Fruit fly (Drosophila melanogaster) whole organism, prepupa: ENCODE data around the gene mRpL39.

Source experiments
- Blimp-1 ChIP-seq: fragments of 200-800 bp; sonication (Bioruptor generic); optimal IDR thresholded peaks from 3 replicates; lab custom pipeline; 2017; ENCODE audit warnings: missing biosample characterization, missing genetic modification characterization, mild to moderate bottlenecking, moderate library complexity, missing genetic modification reagents
- CG10631 ChIP-seq: fragments of 200-800 bp; sonication (Bioruptor generic); optimal IDR thresholded peaks from 2 replicates; lab custom pipeline; 2016; ENCODE audit warnings: missing biosample characterization, missing genetic modification characterization
- CG10669 ChIP-seq: fragments of 200-800 bp; sonication (Bioruptor generic); optimal IDR thresholded peaks from 3 replicates; lab custom pipeline; 2018; ENCODE audit warnings: missing biosample characterization, mild to moderate bottlenecking, missing genetic modification characterization, moderate library complexity
- CG11294 ChIP-seq: fragments of 200-800 bp; sonication (Bioruptor generic); IDR thresholded peaks from 2 replicates; pipeline ENCODE4 v1.3.6; 2022; ENCODE audit warnings: missing biosample characterization, missing genetic modification characterization
- CG11762 ChIP-seq: fragments of 200-800 bp; sonication (Bioruptor generic); optimal IDR thresholded peaks from 3 replicates; lab custom pipeline; 2016; ENCODE audit warnings: missing biosample characterization, missing genetic modification characterization; ENCODE audit not compliant: insufficient read depth
- CG11902 ChIP-seq: fragments of 200-800 bp; sonication (Bioruptor generic); optimal IDR thresholded peaks from 3 replicates; lab custom pipeline; 2016; ENCODE audit warnings: missing biosample characterization, missing genetic modification characterization
- CG15336 ChIP-seq: fragments of 200-800 bp; sonication (Bioruptor generic); IDR thresholded peaks from 2 replicates; pipeline ENCODE4 v1.3.6; 2022; ENCODE audit warnings: missing biosample characterization, missing genetic modification characterization
- CG1621 ChIP-seq: fragments of 200-800 bp; sonication (Bioruptor generic); optimal IDR thresholded peaks from 3 replicates; lab custom pipeline; 2018; ENCODE audit warnings: missing biosample characterization, mild to moderate bottlenecking, missing genetic modification characterization
- CG16779 ChIP-seq: fragments of 200-800 bp; sonication (Bioruptor generic); optimal IDR thresholded peaks from 3 replicates; lab custom pipeline; 2017; ENCODE audit warnings: missing biosample characterization, mild to moderate bottlenecking, missing genetic modification characterization
- CG3032 ChIP-seq: fragments of 200-800 bp; optimal IDR thresholded peaks from 2 replicates; lab custom pipeline; 2019; ENCODE audit warnings: missing biosample characterization, mild to moderate bottlenecking, missing genetic modification characterization, moderate library complexity
- CG31627 ChIP-seq: fragments of 200-800 bp; sonication (Bioruptor generic); optimal IDR thresholded peaks from 3 replicates; lab custom pipeline; 2016; ENCODE audit warnings: missing biosample characterization, missing genetic modification characterization
- CG32006 ChIP-seq: fragments of 200-800 bp; sonication (Bioruptor generic); optimal IDR thresholded peaks from 3 replicates; lab custom pipeline; 2017; ENCODE audit warnings: missing biosample characterization, mild to moderate bottlenecking, missing genetic modification characterization
- CG34406 ChIP-seq: fragments of 200-800 bp; sonication (Bioruptor generic); optimal IDR thresholded peaks from 3 replicates; lab custom pipeline; 2016; ENCODE audit warnings: missing biosample characterization, missing genetic modification characterization
- CG4318 ChIP-seq: fragments of 200-800 bp; sonication (Bioruptor generic); optimal IDR thresholded peaks from 3 replicates; lab custom pipeline; 2017; ENCODE audit warnings: missing biosample characterization, mild to moderate bottlenecking, missing genetic modification characterization
- CG6163 ChIP-seq: fragments of 200-800 bp; sonication (Bioruptor generic); IDR thresholded peaks from 3 replicates; pipeline ENCODE4 v1.3.6; 2022; ENCODE audit warnings: missing biosample characterization, missing genetic modification characterization
- CG6276 ChIP-seq: fragments of 200-800 bp; sonication (Bioruptor generic); optimal IDR thresholded peaks from 2 replicates; lab custom pipeline; 2017; ENCODE audit warnings: missing biosample characterization, mild to moderate bottlenecking, missing genetic modification characterization
- CG6792 ChIP-seq: fragments of 200-800 bp; sonication (Bioruptor generic); optimal IDR thresholded peaks from 3 replicates; lab custom pipeline; 2016; ENCODE audit warnings: missing biosample characterization, missing genetic modification characterization
- CG6854 ChIP-seq: fragments of 200-800 bp; sonication (Bioruptor generic); optimal IDR thresholded peaks from 2 replicates; lab custom pipeline; 2017; ENCODE audit warnings: missing biosample characterization, mild to moderate bottlenecking, missing genetic modification characterization
- CG8119 ChIP-seq: fragments of 200-800 bp; sonication (Bioruptor generic); IDR thresholded peaks from 3 replicates; pipeline ENCODE4 v1.3.6; 2022; ENCODE audit warnings: missing biosample characterization, missing genetic modification characterization
- CG8319 ChIP-seq: fragments of 200-800 bp; sonication (Bioruptor generic); optimal IDR thresholded peaks from 3 replicates; lab custom pipeline; 2016; ENCODE audit warnings: missing biosample characterization, missing genetic modification characterization
- CG9139 ChIP-seq: fragments of 200-800 bp; sonication (Bioruptor generic); optimal IDR thresholded peaks from 3 replicates; lab custom pipeline; 2017; ENCODE audit warnings: missing biosample characterization, mild to moderate bottlenecking, missing genetic modification characterization
- Eip75B ChIP-seq: fragments of 200-800 bp; sonication (Bioruptor generic); optimal IDR thresholded peaks from 3 replicates; lab custom pipeline; 2016; ENCODE audit warnings: missing biosample characterization, missing genetic modification characterization
- Eip78C ChIP-seq: fragments of 200-800 bp; sonication (Bioruptor generic); peaks from one replicate; lab custom pipeline; 2016; ENCODE audit warnings: missing biosample characterization, missing genetic modification characterization
- Eip93F ChIP-seq: fragments of 200-800 bp; sonication (Bioruptor generic); optimal IDR thresholded peaks from 2 replicates; lab custom pipeline; 2016; ENCODE audit warnings: missing biosample characterization, mild to moderate bottlenecking, missing genetic modification characterization
- Ets21C ChIP-seq: fragments of 200-800 bp; sonication (Bioruptor generic); optimal IDR thresholded peaks from 3 replicates; lab custom pipeline; 2016; ENCODE audit warnings: missing biosample characterization, missing genetic modification characterization
- Ets96B ChIP-seq: fragments of 200-800 bp; optimal IDR thresholded peaks from 2 replicates; lab custom pipeline; 2019; ENCODE audit warnings: missing biosample characterization, mild to moderate bottlenecking, missing genetic modification characterization, moderate library complexity
- Gug ChIP-seq: fragments of 200-800 bp; sonication (Bioruptor generic); IDR thresholded peaks from 2 replicates; pipeline ENCODE4 v1.3.6; 2022; ENCODE audit warnings: missing biosample characterization, missing genetic modification characterization
- Hr38 ChIP-seq: sonication (Bioruptor generic); optimal IDR thresholded peaks from 2 replicates; lab custom pipeline; 2016; ENCODE audit warnings: missing biosample characterization, missing genetic modification characterization
- Hr39 ChIP-seq: fragments of 200-800 bp; sonication (Bioruptor generic); optimal IDR thresholded peaks from 2 replicates; lab custom pipeline; 2016; ENCODE audit warnings: missing biosample characterization, missing genetic modification characterization
- Hr4 ChIP-seq: fragments of 200-800 bp; sonication (Bioruptor generic); optimal IDR thresholded peaks from 3 replicates; lab custom pipeline; 2016; ENCODE audit warnings: missing biosample characterization, missing genetic modification characterization
- Lpt ChIP-seq: fragments of 200-800 bp; sonication (Bioruptor generic); optimal IDR thresholded peaks from 3 replicates; lab custom pipeline; 2016; ENCODE audit warnings: missing biosample characterization, missing genetic modification characterization
- Met ChIP-seq: fragments of 200-800 bp; sonication (Bioruptor generic); optimal IDR thresholded peaks from 3 replicates; lab custom pipeline; 2016; ENCODE audit warnings: missing biosample characterization, missing genetic modification characterization
- OdsH ChIP-seq: fragments of 200-800 bp; sonication (Bioruptor generic); optimal IDR thresholded peaks from 3 replicates; lab custom pipeline; 2016; ENCODE audit warnings: missing biosample characterization, missing genetic modification characterization
- Smox ChIP-seq: fragments of 200-800 bp; sonication (Bioruptor generic); optimal IDR thresholded peaks from 3 replicates; lab custom pipeline; 2016; ENCODE audit warnings: missing biosample characterization, missing genetic modification characterization
- Sox102F ChIP-seq: fragments of 200-800 bp; sonication (Bioruptor generic); optimal IDR thresholded peaks from 2 replicates; lab custom pipeline; 2016; ENCODE audit warnings: missing biosample characterization, mild to moderate bottlenecking, missing genetic modification characterization
- Sox15 ChIP-seq: fragments of 200-800 bp; sonication (Bioruptor generic); optimal IDR thresholded peaks from 3 replicates; lab custom pipeline; 2016; ENCODE audit warnings: missing biosample characterization, missing genetic modification characterization
- achi ChIP-seq: fragments of 200-800 bp; sonication (Bioruptor generic); optimal IDR thresholded peaks from 3 replicates; lab custom pipeline; 2016; ENCODE audit warnings: missing biosample characterization, missing genetic modification characterization
- acj6 ChIP-seq: fragments of 200-800 bp; sonication (Bioruptor generic); optimal IDR thresholded peaks from 3 replicates; lab custom pipeline; 2016; ENCODE audit warnings: missing biosample characterization, missing genetic modification characterization
- cyc ChIP-seq: fragments of 200-800 bp; sonication (Bioruptor generic); optimal IDR thresholded peaks from 3 replicates; lab custom pipeline; 2016; ENCODE audit warnings: missing biosample characterization, missing genetic modification characterization
- dac ChIP-seq: fragments of 200-800 bp; sonication (Bioruptor generic); optimal IDR thresholded peaks from 2 replicates; lab custom pipeline; 2017; ENCODE audit warnings: missing biosample characterization, mild to moderate bottlenecking, missing genetic modification characterization
- dsx ChIP-seq: fragments of 200-800 bp; optimal IDR thresholded peaks from 3 replicates; lab custom pipeline; 2019; ENCODE audit warnings: missing biosample characterization, mild to moderate bottlenecking, missing genetic modification characterization, moderate library complexity; ENCODE audit not compliant: poor library complexity, severe bottlenecking
- eg ChIP-seq: fragments of 200-800 bp; sonication (Bioruptor generic); IDR thresholded peaks from 3 replicates; pipeline ENCODE4 v1.3.6; 2022; ENCODE audit warnings: missing biosample characterization, missing genetic modification characterization
- esn ChIP-seq: fragments of 200-800 bp; sonication (Bioruptor generic); optimal IDR thresholded peaks from 2 replicates; lab custom pipeline; 2016; ENCODE audit warnings: missing biosample characterization, mild to moderate bottlenecking, missing genetic modification characterization, moderate library complexity
- fd59A ChIP-seq: fragments of 200-800 bp; sonication (Bioruptor generic); optimal IDR thresholded peaks from 2 replicates; lab custom pipeline; 2017; ENCODE audit warnings: missing biosample characterization, mild to moderate bottlenecking, missing genetic modification characterization, missing genetic modification reagents
- fd85E ChIP-seq: fragments of 200-800 bp; sonication (Bioruptor generic); optimal IDR thresholded peaks from 3 replicates; lab custom pipeline; 2016; ENCODE audit warnings: missing biosample characterization, missing genetic modification characterization
- fkh ChIP-seq: fragments of 200-800 bp; sonication (Bioruptor generic); optimal IDR thresholded peaks from 3 replicates; lab custom pipeline; 2017; ENCODE audit warnings: missing biosample characterization, mild to moderate bottlenecking, missing genetic modification characterization, moderate library complexity
- lz ChIP-seq: fragments of 200-800 bp; sonication (Bioruptor generic); optimal IDR thresholded peaks from 3 replicates; lab custom pipeline; 2016; ENCODE audit warnings: missing biosample characterization, missing genetic modification characterization
- net ChIP-seq: fragments of 200-800 bp; sonication (Bioruptor generic); optimal IDR thresholded peaks from 3 replicates; lab custom pipeline; 2016; ENCODE audit warnings: missing biosample characterization, missing genetic modification characterization
- salr ChIP-seq, 2 experiments: fragments of 200-800 bp; sonication (Bioruptor generic); optimal IDR thresholded peaks; 3 replicates each; lab custom pipeline; 2016 to 2018; ENCODE audit warnings: missing biosample characterization in 2 of 2, missing genetic modification characterization in 2 of 2, mild to moderate bottlenecking in 1 of 2
- spab ChIP-seq: fragments of 200-800 bp; sonication (Bioruptor generic); optimal IDR thresholded peaks from 2 replicates; lab custom pipeline; 2017; ENCODE audit warnings: missing biosample characterization, mild to moderate bottlenecking, missing genetic modification characterization, missing genetic modification reagents
- ss ChIP-seq, 2 experiments: fragments of 200-800 bp; sonication (Bioruptor generic); optimal IDR thresholded peaks; 2 replicates in 1 of 2; 3 replicates in 1 of 2; lab custom pipeline; 2017 to 2018; ENCODE audit warnings: mild to moderate bottlenecking in 2 of 2, missing biosample characterization in 2 of 2, missing genetic modification characterization in 2 of 2, moderate library complexity in 1 of 2
- svp ChIP-seq: fragments of 200-800 bp; sonication (Bioruptor generic); peaks from one replicate; lab custom pipeline; 2016; ENCODE audit warnings: missing biosample characterization, missing genetic modification characterization
- topi ChIP-seq: fragments of 200-800 bp; sonication (Bioruptor generic); optimal IDR thresholded peaks from 3 replicates; lab custom pipeline; 2016; ENCODE audit warnings: missing biosample characterization, missing genetic modification characterization

mRpL39 gene

DNA sequence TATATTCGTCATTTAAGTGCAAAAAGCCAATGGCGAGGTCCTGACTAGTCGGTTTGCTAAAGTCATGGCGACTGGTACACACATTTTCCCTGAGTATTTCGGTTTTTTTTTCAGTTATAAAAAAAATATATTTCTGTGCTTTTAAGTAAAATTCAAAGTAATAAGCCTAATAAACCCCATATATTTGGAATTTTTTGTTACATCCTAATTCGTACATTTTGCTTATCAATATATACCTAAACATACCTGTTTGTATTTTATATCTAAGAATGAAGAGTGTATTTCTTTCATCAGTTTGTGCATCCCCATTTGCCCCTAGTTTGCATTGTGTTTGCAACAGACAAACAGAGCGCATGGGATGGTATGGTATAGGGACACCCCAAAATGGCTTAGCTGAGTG, 36.1 kb upstream of the mRpL39 start:
- no peak for TF ChIP-seq Hr38
- TF ChIP-seq achi (GFP tag; lab: Kevin White, UChicago), result no peak
- no peak for TF ChIP-seq CG1621 (tag; lab: Kevin White, UChicago)
- peak; percentile 23 for TF ChIP-seq OdsH (GFP tag; lab: Kevin White, UChicago)
- TF ChIP-seq fkh (GFP tag; lab: Kevin White, UChicago), result no peak
- no peak for TF ChIP-seq ss (GFP tag; optimal IDR thresholded peaks at IDR 0.05; lab: Kevin White, UChicago)
- TF ChIP-seq Eip93F (GFP tag; lab: Kevin White, UChicago), result no peak
- TF ChIP-seq CG16779 (tag; lab: Kevin White, UChicago), result no peak
- no peak for TF ChIP-seq CG11294 (GFP tag; lab: Robert Waterston, UW)
- peak; percentile 6 for TF ChIP-seq acj6 (GFP tag; lab: Kevin White, UChicago)
- peak; percentile 67 for TF ChIP-seq Eip78C (GFP tag; lab: Kevin White, UChicago)
- no peak for TF ChIP-seq Ets21C
- TF ChIP-seq CG6792 (GFP tag; lab: Kevin White, UChicago), result no peak
- no peak for TF ChIP-seq spab (GFP tag; lab: Kevin White, UChicago)
- TF ChIP-seq CG4318 (GFP tag; lab: Kevin White, UChicago), result no peak
- TF ChIP-seq cyc (GFP tag; lab: Kevin White, UChicago), result no peak
- no peak for TF ChIP-seq salr (GFP tag; optimal IDR thresholded peaks at IDR 0.05; lab: Kevin White, UChicago)
- TF ChIP-seq CG9139 (GFP tag; lab: Kevin White, UChicago), result no peak
- no peak for TF ChIP-seq dac (GFP tag; lab: Kevin White, UChicago)
- no peak for TF ChIP-seq Blimp-1 (GFP tag; lab: Kevin White, UChicago)
- peak; percentile 2 for TF ChIP-seq Hr4 (GFP tag; lab: Kevin White, UChicago)
- TF ChIP-seq CG6163 (GFP tag; lab: Robert Waterston, UW), result no peak
- TF ChIP-seq Sox15, result no peak
- TF ChIP-seq net (GFP tag; lab: Kevin White, UChicago), result no peak
- TF ChIP-seq Smox, result peak; percentile 6
- TF ChIP-seq fd59A (GFP tag; lab: Kevin White, UChicago), result no peak
- no peak for TF ChIP-seq lz (GFP tag; lab: Kevin White, UChicago)
- TF ChIP-seq CG32006 (GFP tag; lab: Kevin White, UChicago), result no peak
- no peak for TF ChIP-seq Ets96B (tag; lab: Kevin White, UChicago)
- TF ChIP-seq CG8119 (GFP tag; lab: Robert Waterston, UW), result no peak
- peak; percentile 2 for TF ChIP-seq CG31627 (GFP tag; lab: Kevin White, UChicago)
- TF ChIP-seq eg (GFP tag; lab: Robert Waterston, UW), result no peak
- no peak for TF ChIP-seq Eip75B (GFP tag; lab: Kevin White, UChicago)
- no peak for TF ChIP-seq CG8319 (GFP tag; lab: Kevin White, UChicago)
- no peak for TF ChIP-seq CG10631 (GFP tag; lab: Kevin White, UChicago)
- no peak for TF ChIP-seq Sox102F (GFP tag; lab: Kevin White, UChicago)
- peak; percentile 16 for TF ChIP-seq CG3032 (tag; lab: Kevin White, UChicago)
- no peak for TF ChIP-seq Gug
- TF ChIP-seq fd85E (GFP tag; lab: Kevin White, UChicago), result no peak
- TF ChIP-seq esn (GFP tag; lab: Kevin White, UChicago), result no peak
- TF ChIP-seq dsx (GFP tag; lab: Kevin White, UChicago), result no peak
- peak; percentile 6 for TF ChIP-seq Met (GFP tag; lab: Kevin White, UChicago)
- no peak for TF ChIP-seq Lpt
- TF ChIP-seq Hr39 (GFP tag; lab: Kevin White, UChicago), result no peak
- no peak for TF ChIP-seq CG34406 (GFP tag; lab: Kevin White, UChicago)
- TF ChIP-seq CG11902 (GFP tag; lab: Kevin White, UChicago), result no peak
- TF ChIP-seq CG10669 (GFP tag; lab: Kevin White, UChicago), result no peak
- peak; percentile 20 for TF ChIP-seq svp (GFP tag; lab: Kevin White, UChicago)
- no peak for TF ChIP-seq CG6276
- TF ChIP-seq CG15336 (GFP tag; lab: Robert Waterston, UW), result no peak
- TF ChIP-seq CG11762 (GFP tag; lab: Kevin White, UChicago), result no peak
- TF ChIP-seq topi (GFP tag; lab: Kevin White, UChicago), result no peak
- no peak for TF ChIP-seq CG6854
